Worm (Caenorhabditis elegans) whole organism, L3 larva: ENCODE data around the gene R186.8.

ENCODE experiments used
- aly-2 ChIP-seq: fragments of 150-350 bp; optimal IDR thresholded peaks from 2 replicates; lab custom pipeline; 2014; ENCODE audit warnings: missing biosample characterization, missing genetic modification characterization
- ceh-82 ChIP-seq: fragments of 150-350 bp; optimal IDR thresholded peaks from 2 replicates; lab custom pipeline; 2014; ENCODE audit warnings: missing biosample characterization, missing genetic modification characterization
- egl-27 ChIP-seq: sonication (generic microtip); optimal IDR thresholded peaks from 4 replicates; lab custom pipeline; 2017; ENCODE audit warnings: missing biosample characterization, missing genetic modification reagents, missing genetic modification characterization
- elt-2 ChIP-seq: sonication (generic microtip); optimal IDR thresholded peaks from 2 replicates; lab custom pipeline; 2016; ENCODE audit warnings: missing genetic modification reagents, mild to moderate bottlenecking, missing genetic modification characterization, missing compliant biosample characterization
- elt-3 ChIP-seq, 3 experiments: fragments of 150-350 bp in 1 of 3; sonication (generic microtip) in 2 of 3; optimal IDR thresholded peaks; 2 replicates in 2 of 3; 4 replicates in 1 of 3; lab custom pipeline; 2014 to 2017; ENCODE audit warnings: missing biosample characterization in 3 of 3, missing genetic modification characterization in 3 of 3
- jun-1 ChIP-seq: fragments of 150-350 bp; optimal IDR thresholded peaks from 2 replicates; lab custom pipeline; 2014; ENCODE audit warnings: missing biosample characterization, missing genetic modification reagents, missing genetic modification characterization
- nhr-11 ChIP-seq: fragments of 150-350 bp; optimal IDR thresholded peaks from 2 replicates; lab custom pipeline; 2014; ENCODE audit warnings: missing biosample characterization, missing genetic modification characterization
- pha-4 ChIP-seq: fragments of 150-350 bp; optimal IDR thresholded peaks from 2 replicates; lab custom pipeline; 2014; ENCODE audit warnings: missing biosample characterization, missing genetic modification reagents, missing genetic modification characterization
- skn-1 ChIP-seq: fragments of 150-350 bp; optimal IDR thresholded peaks from 2 replicates; lab custom pipeline; 2014; ENCODE audit warnings: missing biosample characterization, missing genetic modification characterization

- TF ChIP-seq jun-1 (no peak), elt-2 (tag; lab: Kevin White, UChicago) (peak; percentile 42), elt-3 (tag; optimal IDR thresholded peaks at IDR 0.05; lab: Kevin White, UChicago) (no peak), skn-1 (tag; lab: Kevin White, UChicago) (no peak), nhr-11 (no peak), aly-2 (tag; lab: Kevin White, UChicago) (no peak), egl-27 (tag; lab: Kevin White, UChicago) (no peak), ceh-82 (tag; lab: Kevin White, UChicago) (no peak), pha-4 (tag; lab: Kevin White, UChicago) (peak; percentile 71)
Measured at ce11 chrV:12950812-12951528, 16.8 kb downstream of the R186.8 start, which contains the start of the genes T16G1.9 and T16G1.18.
